Fruit fly (Drosophila melanogaster): Measurements from ENCODE around the gene Fkbp39.

Gene Fkbp39

dm6 chr3R:15288802-15289201, 44.1 kb downstream of the Fkbp39 start:
- TF ChIP-seq CG12768 (GFP tag; optimal IDR thresholded peaks at IDR 0.05), result no peak
- TF ChIP-seq CG5204 (GFP tag; optimal IDR thresholded peaks at IDR 0.05), result no peak
- TF ChIP-seq CG14711 (tag; optimal IDR thresholded peaks at IDR 0.05), result no peak
- TF ChIP-seq Hr96 (GFP tag; optimal IDR thresholded peaks at IDR 0.05), result no peak

- no peak for TF ChIP-seq bab1 (GFP tag; optimal IDR thresholded peaks at IDR 0.05)
- no peak for TF ChIP-seq Clk (GFP tag; optimal IDR thresholded peaks at IDR 0.05)
- TF ChIP-seq CG12768 (GFP tag; optimal IDR thresholded peaks at IDR 0.05), result no peak
- no peak for TF ChIP-seq Hr96 (GFP tag; optimal IDR thresholded peaks at IDR 0.05)
- TF ChIP-seq CG7101 (tag; optimal IDR thresholded peaks at IDR 0.05), result no peak
- TF ChIP-seq pad (GFP tag; optimal IDR thresholded peaks at IDR 0.05), result peak; percentile 44
- TF ChIP-seq CG14711 (tag; optimal IDR thresholded peaks at IDR 0.05), result peak; percentile 5
- TF ChIP-seq cnc (optimal IDR thresholded peaks at IDR 0.05), result peak in 1 of 2 experiments; percentile 32
- TF ChIP-seq CG11617 (GFP tag; optimal IDR thresholded peaks at IDR 0.05), result no peak
- peak; percentile 30 for TF ChIP-seq CG1620 (GFP tag; optimal IDR thresholded peaks at IDR 0.05)
- no peak for TF ChIP-seq kay (GFP tag; ENCODE audit: borderline replicate concordance)
- no peak for TF ChIP-seq CG5204 (GFP tag; optimal IDR thresholded peaks at IDR 0.05)
- peak; percentile 33 for TF ChIP-seq Crg-1 (GFP tag; optimal IDR thresholded peaks at IDR 0.05)
- TF ChIP-seq tj (GFP tag; optimal IDR thresholded peaks at IDR 0.05), result peak; percentile 100
- TF ChIP-seq cic (GFP tag; optimal IDR thresholded peaks at IDR 0.05), result no peak
- TF ChIP-seq ovo (GFP tag; optimal IDR thresholded peaks at IDR 0.05), result peak; percentile 63
- TF ChIP-seq toe (GFP tag; optimal IDR thresholded peaks at IDR 0.05), result no peak
- TF ChIP-seq CG33017 (tag; optimal IDR thresholded peaks at IDR 0.05), result no peak
- peak; percentile 78 for TF ChIP-seq Mnt (GFP tag; optimal IDR thresholded peaks at IDR 0.05)
- TF ChIP-seq CG7045 (GFP tag; optimal IDR thresholded peaks at IDR 0.05), result no peak
Measured at dm6 chr3R:15287763-15288162, 45.2 kb downstream of the Fkbp39 start.

dm6 chr3R:15286693-15287041, 46.3 kb downstream of the Fkbp39 start:
- TF ChIP-seq CG5204 (GFP tag; optimal IDR thresholded peaks at IDR 0.05) (no peak), CG12768 (GFP tag; optimal IDR thresholded peaks at IDR 0.05) (no peak), CG7101 (tag; optimal IDR thresholded peaks at IDR 0.05) (no peak), cnc (optimal IDR thresholded peaks at IDR 0.05) (no peak), CG33017 (tag; optimal IDR thresholded peaks at IDR 0.05) (no peak), CG1620 (GFP tag; optimal IDR thresholded peaks at IDR 0.05) (no peak), Crg-1 (GFP tag; optimal IDR thresholded peaks at IDR 0.05) (no peak), kay (GFP tag; ENCODE audit: borderline replicate concordance) (peak; percentile 11), Hr96 (GFP tag; optimal IDR thresholded peaks at IDR 0.05) (no peak), pad (GFP tag; optimal IDR thresholded peaks at IDR 0.05) (peak; percentile 93), bab1 (GFP tag; optimal IDR thresholded peaks at IDR 0.05) (no peak), CG11617 (GFP tag; optimal IDR thresholded peaks at IDR 0.05) (no peak), CG7045 (GFP tag; optimal IDR thresholded peaks at IDR 0.05) (no peak), cic (GFP tag; optimal IDR thresholded peaks at IDR 0.05) (no peak), Clk (GFP tag; optimal IDR thresholded peaks at IDR 0.05) (no peak), CG14711 (tag; optimal IDR thresholded peaks at IDR 0.05) (no peak), ovo (GFP tag; optimal IDR thresholded peaks at IDR 0.05) (no peak), toe (GFP tag; optimal IDR thresholded peaks at IDR 0.05) (no peak), tj (GFP tag; optimal IDR thresholded peaks at IDR 0.05) (no peak), Mnt (GFP tag; optimal IDR thresholded peaks at IDR 0.05) (peak; percentile 32)

dm6 chr3R:15286024-15286692, 46.8 kb downstream of the Fkbp39 start:
- TF ChIP-seq toe (GFP tag; optimal IDR thresholded peaks at IDR 0.05), result no peak
- peak; percentile 44 for TF ChIP-seq kay (GFP tag; ENCODE audit: borderline replicate concordance)

- TF ChIP-seq CG7101 (tag; optimal IDR thresholded peaks at IDR 0.05) (no peak), kay (GFP tag; ENCODE audit: borderline replicate concordance) (peak; percentile 44), tj (GFP tag; optimal IDR thresholded peaks at IDR 0.05) (peak; percentile 96)
Measured at dm6 chr3R:15282982-15283809, 49.7 kb downstream of the Fkbp39 start.

dm6 chr3R:15282326-15282725, 50.6 kb downstream of the Fkbp39 start:
- TF ChIP-seq kay (GFP tag; ENCODE audit: borderline replicate concordance) (peak; percentile 11), CG12768 (GFP tag; optimal IDR thresholded peaks at IDR 0.05) (no peak), pad (GFP tag; optimal IDR thresholded peaks at IDR 0.05) (no peak), CG7101 (tag; optimal IDR thresholded peaks at IDR 0.05) (no peak), Mnt (GFP tag; optimal IDR thresholded peaks at IDR 0.05) (no peak)

All from whole organism, adult.